Worm (Caenorhabditis elegans) whole organism, midembryonic: ENCODE results near the gene nhr-178.

Experiments
- T22C8.4 ChIP-seq: fragments of 200-800 bp; sonication (Bioruptor generic); IDR thresholded peaks from 2 replicates; pipeline ENCODE4 v1.3.6; 2022; ENCODE audit warnings: missing genetic modification characterization, missing compliant biosample characterization
- cog-1 ChIP-seq: sonication (generic microtip); optimal IDR thresholded peaks from 2 replicates; lab custom pipeline; 2016; ENCODE audit warnings: missing genetic modification characterization, missing compliant biosample characterization
- flt-1 ChIP-seq: fragments of 200-800 bp; sonication (Bioruptor generic); IDR thresholded peaks from 2 replicates; pipeline ENCODE4 v1.3.6; 2022; ENCODE audit warnings: missing genetic modification characterization, missing compliant biosample characterization
- klf-2 ChIP-seq: fragments of 200-800 bp; sonication (Bioruptor generic); conservative IDR thresholded peaks from 2 replicates; pipeline ENCODE4 v1.3.6; 2022; ENCODE audit warnings: missing genetic modification reagents, missing genetic modification characterization, missing compliant biosample characterization
- med-1 ChIP-seq: sonication (generic microtip); optimal IDR thresholded peaks from 2 replicates; lab custom pipeline; 2017; ENCODE audit warnings: missing genetic modification characterization, mild to moderate bottlenecking, missing compliant biosample characterization, antibody characterized with exemption, missing genetic modification reagents; ENCODE audit not compliant: insufficient read depth
- ref-1 ChIP-seq: fragments of 200-800 bp; sonication (Bioruptor generic); conservative IDR thresholded peaks from 2 replicates; pipeline ENCODE4 v1.3.6; 2022; ENCODE audit warnings: missing genetic modification reagents, missing genetic modification characterization, missing compliant biosample characterization
- tab-1 ChIP-seq: fragments of 200-800 bp; sonication (Bioruptor generic); IDR thresholded peaks from 2 replicates; pipeline ENCODE4 v1.3.6; 2022; ENCODE audit warnings: missing genetic modification characterization, missing compliant biosample characterization
- ztf-23 ChIP-seq: fragments of 200-800 bp; sonication (Bioruptor generic); IDR thresholded peaks from 2 replicates; pipeline ENCODE4 v1.3.6; 2022; ENCODE audit warnings: missing genetic modification reagents, missing genetic modification characterization, missing compliant biosample characterization
- ztf-29 ChIP-seq: fragments of 200-800 bp; sonication (Bioruptor generic); IDR thresholded peaks from 2 replicates; pipeline ENCODE4 v1.3.6; 2022; ENCODE audit warnings: missing genetic modification reagents, missing genetic modification characterization, missing compliant biosample characterization

The nhr-178 gene

ce11 chrV:1614726-1615125, 7.0 kb upstream of the nhr-178 start, which contains the start of gene srbc-41:
TSS of gene srbc-41 (minus strand) at chrV:1614826.
- TF ChIP-seq ztf-23 (GFP tag; lab: Robert Waterston, UW) (no peak), tab-1 (GFP tag; lab: Robert Waterston, UW) (no peak), klf-2 (GFP tag; lab: Robert Waterston, UW) (no peak), flt-1 (GFP tag; lab: Robert Waterston, UW) (no peak), ztf-29 (GFP tag; lab: Robert Waterston, UW) (no peak), cog-1 (tag; lab: Kevin White, UChicago) (no peak), ref-1 (no peak)

DNA sequence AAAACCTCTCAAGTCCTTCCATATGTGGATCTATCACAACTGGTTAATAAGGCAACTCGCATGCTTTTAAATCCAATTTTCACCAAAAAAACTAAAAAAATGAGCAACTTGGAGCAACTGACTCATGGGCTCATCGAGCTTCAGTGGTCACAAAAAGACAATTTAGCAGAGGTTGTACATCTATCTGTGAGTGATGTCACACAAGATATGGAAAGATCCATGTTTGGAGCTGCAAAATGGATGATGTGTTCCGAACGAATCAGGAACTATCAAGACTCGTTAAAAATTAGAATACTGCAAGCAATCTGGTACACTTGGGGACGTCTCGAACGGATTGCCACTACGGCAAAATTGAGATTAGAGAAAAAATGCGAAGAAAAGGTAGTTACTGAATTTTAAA, 3.8 kb upstream of the nhr-178 start:
- TF ChIP-seq klf-2 (GFP tag; lab: Robert Waterston, UW) = no peak
- no peak for TF ChIP-seq ztf-29 (GFP tag; lab: Robert Waterston, UW)
- no peak for TF ChIP-seq cog-1 (tag; lab: Kevin White, UChicago)
- TF ChIP-seq tab-1 (GFP tag; lab: Robert Waterston, UW) = no peak
- no peak for TF ChIP-seq T22C8.4 (GFP tag; lab: Robert Waterston, UW)
- TF ChIP-seq flt-1 (GFP tag; lab: Robert Waterston, UW) = no peak
- no peak for TF ChIP-seq ref-1
- no peak for TF ChIP-seq med-1 (GFP tag; lab: Kevin White, UChicago)
- TF ChIP-seq ztf-23 (GFP tag; lab: Robert Waterston, UW) = no peak

ce11 chrV:1610097-1610496, 2.3 kb upstream of the nhr-178 start, which contains the start of gene nhr-177:
TSS of gene nhr-177 (plus strand) at chrV:1610263.
- TF ChIP-seq cog-1 (tag; lab: Kevin White, UChicago) (no peak), tab-1 (GFP tag; lab: Robert Waterston, UW) (no peak), flt-1 (GFP tag; lab: Robert Waterston, UW) (no peak), ref-1 (no peak), ztf-23 (GFP tag; lab: Robert Waterston, UW) (no peak), ztf-29 (GFP tag; lab: Robert Waterston, UW) (no peak), med-1 (GFP tag; lab: Kevin White, UChicago) (no peak)

DNA sequence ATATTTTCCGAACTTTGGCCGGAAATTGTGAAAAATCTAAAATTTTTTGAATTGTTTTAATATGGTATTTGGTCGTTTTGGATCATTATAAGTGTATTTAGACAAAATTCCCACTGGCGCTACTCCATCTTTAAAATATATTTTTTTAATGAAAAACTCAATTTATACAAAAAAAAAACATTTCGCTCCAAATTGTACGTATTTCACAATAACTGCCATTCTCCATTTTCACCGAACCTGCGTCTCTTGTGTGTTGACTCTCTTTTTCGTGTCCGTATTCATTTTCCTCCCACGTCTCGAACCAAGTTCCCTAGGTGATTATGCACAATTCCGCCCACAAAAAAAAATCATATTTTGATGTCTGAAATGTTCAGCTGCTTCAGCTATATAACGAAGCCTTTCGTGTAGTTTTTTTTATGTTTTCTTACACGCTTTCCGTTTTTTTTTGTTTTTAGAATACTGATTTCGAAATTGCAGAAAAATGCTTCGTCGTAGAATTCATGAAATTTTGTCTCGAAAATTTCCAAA, 7.1 kb downstream of the nhr-178 start, which contains the start of gene F16B4.2:
Gene F16B4.2 (plus strand): TSS at position 478 of the 528 bp plus-strand sequence.
- TF ChIP-seq T22C8.4 (GFP tag; lab: Robert Waterston, UW) = no peak
- no peak for TF ChIP-seq med-1 (GFP tag; lab: Kevin White, UChicago)
- TF ChIP-seq flt-1 (GFP tag; lab: Robert Waterston, UW) = no peak
- TF ChIP-seq klf-2 (GFP tag; lab: Robert Waterston, UW) = no peak
- TF ChIP-seq ztf-29 (GFP tag; lab: Robert Waterston, UW) = no peak

DNA sequence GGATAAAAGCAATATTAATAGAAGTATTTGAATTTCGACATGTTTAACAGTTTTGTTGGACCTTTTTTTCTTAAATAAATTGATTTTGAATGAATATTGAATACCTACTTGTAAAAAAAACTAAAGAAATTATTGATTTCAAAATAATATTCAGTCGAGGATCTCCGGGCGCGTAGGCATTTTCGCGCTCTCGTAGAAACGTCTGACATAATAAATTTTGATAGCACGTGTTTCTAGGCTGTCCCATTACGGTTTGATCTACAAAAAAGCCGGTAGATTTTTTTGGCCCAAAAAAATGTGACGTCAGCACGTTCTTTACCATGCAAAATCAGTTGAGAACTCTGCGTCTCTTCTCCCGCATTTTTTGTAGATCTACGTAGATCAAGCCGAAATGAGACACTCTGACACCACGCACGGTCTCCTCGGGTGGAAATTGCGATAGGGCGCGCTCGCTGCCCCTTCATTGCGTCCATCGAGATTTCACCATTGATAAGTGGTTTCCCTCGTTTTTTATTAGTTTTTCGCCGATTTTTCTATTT, 13.1 kb downstream of the nhr-178 start:
- TF ChIP-seq ztf-29 (GFP tag; lab: Robert Waterston, UW) (no peak), cog-1 (tag; lab: Kevin White, UChicago) (no peak), tab-1 (GFP tag; lab: Robert Waterston, UW) (no peak), ref-1 (no peak), ztf-23 (GFP tag; lab: Robert Waterston, UW) (no peak), med-1 (GFP tag; lab: Kevin White, UChicago) (no peak), flt-1 (GFP tag; lab: Robert Waterston, UW) (no peak), T22C8.4 (GFP tag; lab: Robert Waterston, UW) (no peak), klf-2 (GFP tag; lab: Robert Waterston, UW) (no peak)

ce11 chrV:1593799-1594420, 13.8 kb downstream of the nhr-178 start, which contains the start of gene F16B4.4:
TSS of gene F16B4.4 (plus strand) at chrV:1594019.
- TF ChIP-seq ztf-29 (GFP tag; lab: Robert Waterston, UW) (no peak), tab-1 (GFP tag; lab: Robert Waterston, UW) (no peak), med-1 (GFP tag; lab: Kevin White, UChicago) (no peak), ref-1 (no peak), flt-1 (GFP tag; lab: Robert Waterston, UW) (no peak), T22C8.4 (GFP tag; lab: Robert Waterston, UW) (no peak), klf-2 (GFP tag; lab: Robert Waterston, UW) (no peak), cog-1 (tag; lab: Kevin White, UChicago) (no peak)

ce11 chrV:1588128-1588527, 19.6 kb downstream of the nhr-178 start, which contains the start of gene F16B4.5:
TSS of gene F16B4.5 (plus strand) at chrV:1588428.
- no peak for TF ChIP-seq med-1 (GFP tag; lab: Kevin White, UChicago)
- no peak for TF ChIP-seq flt-1 (GFP tag; lab: Robert Waterston, UW)
- TF ChIP-seq T22C8.4 (GFP tag; lab: Robert Waterston, UW) = no peak
- no peak for TF ChIP-seq ztf-29 (GFP tag; lab: Robert Waterston, UW)
- TF ChIP-seq cog-1 (tag; lab: Kevin White, UChicago) = no peak
- TF ChIP-seq klf-2 (GFP tag; lab: Robert Waterston, UW) = no peak
- no peak for TF ChIP-seq ref-1
- no peak for TF ChIP-seq tab-1 (GFP tag; lab: Robert Waterston, UW)
- TF ChIP-seq ztf-23 (GFP tag; lab: Robert Waterston, UW) = no peak

DNA sequence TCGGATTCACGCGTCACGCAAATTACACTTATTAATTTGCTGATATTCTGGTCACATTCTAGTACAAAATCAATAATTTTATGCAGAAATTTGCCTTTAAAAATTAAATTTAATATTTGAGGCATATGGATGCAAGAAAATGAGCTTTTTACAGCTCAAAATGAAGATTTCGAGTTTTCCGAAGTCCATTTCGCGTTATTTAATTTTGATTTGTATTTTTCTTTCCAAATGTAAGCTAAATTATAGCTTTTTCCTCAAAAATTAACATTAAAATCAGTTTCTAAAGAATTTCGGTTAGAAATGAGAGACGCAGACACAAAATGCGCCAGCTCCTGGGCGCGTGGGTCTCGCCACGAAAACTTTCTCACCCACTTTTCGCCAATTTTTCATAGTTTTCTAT, 20.8 kb downstream of the nhr-178 start, which contains the start of gene F16B4.6:
Gene F16B4.6 (plus strand): TSS at position 301 of the 400 bp plus-strand sequence.
- TF ChIP-seq ref-1 (no peak), ztf-23 (GFP tag; lab: Robert Waterston, UW) (no peak)

ce11 chrV:1585411-1585810, 22.3 kb downstream of the nhr-178 start, which contains the start of gene F16B4.7:
TSS of gene F16B4.7 (plus strand) at chrV:1585711.
- TF ChIP-seq med-1 (GFP tag; lab: Kevin White, UChicago) (no peak), tab-1 (GFP tag; lab: Robert Waterston, UW) (no peak), ztf-23 (GFP tag; lab: Robert Waterston, UW) (no peak), cog-1 (tag; lab: Kevin White, UChicago) (no peak), ztf-29 (GFP tag; lab: Robert Waterston, UW) (no peak), flt-1 (GFP tag; lab: Robert Waterston, UW) (no peak), klf-2 (GFP tag; lab: Robert Waterston, UW) (no peak), T22C8.4 (GFP tag; lab: Robert Waterston, UW) (no peak), ref-1 (no peak)
